Worm (Caenorhabditis elegans): ENCODE results near the gene gtsf-1.
"Not testable (repeated sequence)": the region's sequence is repeated elsewhere in the genome, so short reads cannot be mapped to it uniquely, and the experiment has no call there.

The gtsf-1 gene

DNA sequence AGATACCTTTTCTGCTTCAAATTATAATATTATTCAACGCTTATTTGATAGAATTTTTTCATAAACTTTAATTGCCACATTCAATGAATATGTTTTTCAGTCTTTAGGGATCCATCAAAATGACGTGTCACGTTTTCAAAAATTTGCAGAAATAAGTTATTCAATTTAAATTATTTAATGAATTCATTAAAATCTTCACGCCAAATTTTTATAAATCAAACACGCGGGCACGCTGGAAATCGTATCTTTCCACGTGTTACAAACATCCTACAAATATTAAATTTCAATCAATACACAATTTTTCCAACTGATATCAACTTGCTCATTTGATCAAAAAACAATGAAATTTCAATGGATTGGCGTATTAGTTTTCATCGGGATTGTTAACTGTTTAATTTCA is 43.1 kb upstream of the gtsf-1 start, which contains the start of gene Y116A8A.4:
Gene Y116A8A.4 (plus strand): TSS at position 301 of the 400 bp plus-strand sequence.
- TF ChIP-seq F49E8.2 (tag; optimal IDR thresholded peaks at IDR 0.05; ENCODE audit: insufficient read depth) (no peak), lin-35 (GFP tag; optimal IDR thresholded peaks at IDR 0.05) (no peak), hmg-1.2 (GFP tag; IDR thresholded peaks at IDR 0.05) (no peak), F55B11.4 (tag; optimal IDR thresholded peaks at IDR 0.05; ENCODE audit: borderline replicate concordance, insufficient read depth) (no peak), sea-2 (GFP tag; IDR thresholded peaks at IDR 0.05) (no peak), lag-1 (GFP tag; IDR thresholded peaks at IDR 0.05) (no peak), unc-62 (GFP tag; optimal IDR thresholded peaks at IDR 0.05) (no peak), dpff-1 (tag; optimal IDR thresholded peaks at IDR 0.05) (no peak)

DNA sequence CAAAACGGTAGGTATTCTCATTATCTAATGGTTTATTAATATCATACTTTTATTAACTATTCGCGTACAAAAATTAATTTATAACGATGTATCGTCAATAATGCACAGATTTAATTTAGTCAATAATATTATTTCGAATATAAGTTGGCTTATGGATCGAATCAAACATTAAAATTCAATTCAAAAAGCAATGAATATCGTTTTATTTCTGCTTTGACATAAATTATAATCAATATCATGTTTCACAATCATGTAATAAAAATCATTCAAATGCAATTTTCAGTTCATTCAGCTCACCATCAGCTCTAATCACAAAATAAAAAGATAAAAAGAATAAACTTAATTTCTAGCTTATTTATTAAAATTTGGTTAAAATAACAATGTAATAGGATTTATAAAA is 36.9 kb upstream of the gtsf-1 start, which contains the start of gene Y116A8A.6:
Gene Y116A8A.6 (minus strand): TSS at position 101 of the 400 bp plus-strand sequence.
- TF ChIP-seq zfh-2 (GFP tag; conservative IDR thresholded peaks at IDR 0.05) (no peak), tlf-1 (GFP tag; optimal IDR thresholded peaks at IDR 0.05) (no peak), sptf-2 (GFP tag; optimal IDR thresholded peaks at IDR 0.05) (no peak), Y56A3A.18 (GFP tag; IDR thresholded peaks at IDR 0.05) (no peak), nfya-1 (tag; optimal IDR thresholded peaks at IDR 0.05; ENCODE audit: borderline replicate concordance, insufficient read depth) (no peak), Y53G8AR.9 (GFP tag; conservative IDR thresholded peaks at IDR 0.05) (no peak), hmg-20 (GFP tag; IDR thresholded peaks at IDR 0.05) (no peak), lag-1 (GFP tag; IDR thresholded peaks at IDR 0.05) (no peak), Y79H2A.3 (GFP tag; conservative IDR thresholded peaks at IDR 0.05) (no peak), ccch-3 (GFP tag; optimal IDR thresholded peaks at IDR 0.05) (no peak), hlh-26 (GFP tag; conservative IDR thresholded peaks at IDR 0.05) (no peak), atf-7 (tag; optimal IDR thresholded peaks at IDR 0.05) (no peak)

DNA sequence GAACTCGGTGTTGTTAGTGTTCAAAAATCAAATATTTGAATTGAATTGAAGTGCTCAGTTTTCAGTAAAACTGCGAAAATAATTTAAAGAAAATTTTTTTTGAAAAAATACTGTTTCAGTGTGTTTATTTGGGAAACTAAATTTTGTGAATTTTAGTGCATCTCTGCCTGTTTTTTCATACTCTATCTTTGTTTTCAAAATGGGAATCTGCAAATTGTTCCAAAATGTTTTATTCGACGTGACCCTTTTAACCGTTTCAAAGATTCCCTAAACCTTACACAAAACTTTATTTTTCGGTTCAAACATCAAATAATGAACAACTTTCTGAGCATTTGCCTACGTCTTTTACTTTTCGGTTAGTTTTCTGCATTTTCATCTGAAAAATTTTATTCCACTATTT is 35.7 kb upstream of the gtsf-1 start, which contains the start of gene Y116A8A.7:
Gene Y116A8A.7 (plus strand): TSS at position 301 of the 400 bp plus-strand sequence.
- TF ChIP-seq snpc-4 (GFP tag; optimal IDR thresholded peaks at IDR 0.05) (no peak), snpc-4 (tag; optimal IDR thresholded peaks at IDR 0.05) (peak in 1 of 4 experiments; percentile 24), ets-4 (GFP tag; optimal IDR thresholded peaks at IDR 0.05) (no peak)

DNA sequence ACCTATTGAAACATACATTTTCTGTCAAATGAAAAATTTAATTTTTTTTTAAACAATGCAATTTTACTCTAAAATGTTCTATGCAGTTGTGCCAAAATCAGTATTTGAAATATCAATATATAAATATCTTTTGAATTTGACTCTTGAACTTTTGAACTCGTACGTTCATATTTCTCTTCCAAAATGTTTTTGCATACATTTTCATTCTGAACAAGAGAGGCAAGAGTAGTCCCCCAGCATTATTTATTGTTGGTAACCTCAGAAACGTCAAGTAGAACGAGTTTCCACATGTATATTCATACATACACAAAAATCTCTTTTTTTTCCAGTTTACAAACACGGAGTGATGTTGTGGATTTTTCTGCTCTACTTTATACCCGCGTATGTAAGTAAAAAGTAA is 34.3 kb upstream of the gtsf-1 start, which contains the start of gene clec-194:
Gene clec-194 (plus strand): TSS at position 301 of the 400 bp plus-strand sequence.
- no peak for TF ChIP-seq ceh-79 (tag; optimal IDR thresholded peaks at IDR 0.05)
- no peak for TF ChIP-seq tlf-1 (GFP tag; optimal IDR thresholded peaks at IDR 0.05)

DNA sequence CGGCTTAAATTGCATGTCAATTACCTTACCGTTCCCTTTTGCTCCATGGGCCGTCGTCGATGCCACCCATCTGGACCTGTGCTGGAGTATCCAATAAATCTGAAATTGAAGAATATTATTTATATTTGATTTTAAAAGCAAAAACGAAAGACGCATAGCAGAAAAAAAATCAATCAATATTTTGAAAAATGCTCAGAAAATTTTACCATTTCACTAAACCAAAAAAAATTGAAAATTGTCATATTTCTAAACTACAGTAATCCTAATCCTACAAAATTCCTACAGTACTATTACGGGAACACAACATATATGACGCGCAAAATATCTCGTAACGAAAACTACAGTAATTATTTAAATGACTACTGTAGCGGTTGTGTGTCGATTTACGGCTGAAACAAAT is 22.8 kb upstream of the gtsf-1 start, which contains the start of gene Y116A8A.150:
Gene Y116A8A.150 (minus strand): TSS at position 101 of the 400 bp plus-strand sequence.
- TF ChIP-seq ekl-4 (GFP tag; IDR thresholded peaks at IDR 0.05); attf-6 (GFP tag; IDR thresholded peaks at IDR 0.05); Y53G8AR.9 (GFP tag; conservative IDR thresholded peaks at IDR 0.05): not testable (repeated sequence)

DNA sequence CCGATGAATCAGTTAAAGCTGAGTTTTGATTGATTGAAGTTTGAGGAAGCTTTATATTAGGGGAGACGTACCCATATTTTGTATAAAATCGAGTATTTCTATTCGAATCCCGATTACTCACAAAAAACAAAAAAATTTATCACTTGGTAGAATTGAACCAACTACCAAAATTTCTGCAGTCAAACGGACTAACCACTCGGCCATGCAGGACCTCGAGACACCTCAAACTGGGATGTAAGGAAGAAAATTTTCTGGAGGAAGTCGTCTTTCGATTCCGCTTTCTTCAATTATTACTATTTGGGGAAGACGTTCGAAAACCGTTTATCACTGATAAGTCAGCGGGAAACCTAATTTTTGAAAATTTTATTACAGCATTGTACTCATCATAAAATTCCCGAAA is 22.1 kb upstream of the gtsf-1 start:
- TF ChIP-seq hmg-1.2 (GFP tag; IDR thresholded peaks at IDR 0.05), result peak; percentile 9; the same call in 1 of the 2 replicates
- TF ChIP-seq lin-26 (GFP tag; IDR thresholded peaks at IDR 0.05), result peak; percentile 65
- peak; percentile 81 for TF ChIP-seq tbp1 (GFP tag; optimal IDR thresholded peaks at IDR 0.05)
- TF ChIP-seq attf-6 (GFP tag; IDR thresholded peaks at IDR 0.05), result peak; percentile 87
- TF ChIP-seq rpc-1 (optimal IDR thresholded peaks at IDR 0.05); snpc-4 (GFP tag; optimal IDR thresholded peaks at IDR 0.05): not testable (repeated sequence)
- peak; percentile 47 for TF ChIP-seq rpc-1 (tag; optimal IDR thresholded peaks at IDR 0.05)
- TF ChIP-seq snpc-4 (tag; optimal IDR thresholded peaks at IDR 0.05), result peak in 1 of 4 experiments; percentile 61
